Fruit fly (Drosophila melanogaster): Measurements from ENCODE around the gene CG16790.

- TF ChIP-seq insv (optimal IDR thresholded peaks at IDR 0.05) (no peak), Myc (optimal IDR thresholded peaks at IDR 0.05) (no peak), ttk (optimal IDR thresholded peaks at IDR 0.05) (no peak)
Measured at dm6 chr3R:9594251-9594581, 24.2 kb upstream of the CG16790 start.

Measured in Kc167 (cell line).